Worm (Caenorhabditis elegans) whole organism, young adult: ENCODE measurements around the gene csa-1.

ENCODE experiments used
- F10E7.11 ChIP-seq: sonication (generic microtip); optimal IDR thresholded peaks from 2 replicates; lab custom pipeline; 2017; ENCODE audit warnings: mild to moderate bottlenecking, missing genetic modification characterization, moderate library complexity, missing compliant biosample characterization
- F33H1.4 ChIP-seq: fragments of 200-800 bp; sonication (Bioruptor generic); IDR thresholded peaks from 2 replicates; pipeline ENCODE4 v1.3.6; 2022; ENCODE audit warnings: missing genetic modification reagents, missing genetic modification characterization, missing compliant biosample characterization
- F52B5.7 ChIP-seq: sonication (generic microtip); optimal IDR thresholded peaks from 2 replicates; lab custom pipeline; 2016; ENCODE audit warnings: mild to moderate bottlenecking, missing genetic modification characterization, missing compliant biosample characterization
- K11D2.4 ChIP-seq: fragments of 200-800 bp; sonication (Bioruptor generic); IDR thresholded peaks from 2 replicates; pipeline ENCODE4 v1.3.6; 2022; ENCODE audit warnings: missing genetic modification reagents, missing genetic modification characterization, missing compliant biosample characterization
- Y53F4B.3 ChIP-seq: fragments of 200-800 bp; sonication (Bioruptor generic); IDR thresholded peaks from 2 replicates; pipeline ENCODE4 v1.3.6; 2022; ENCODE audit warnings: missing genetic modification reagents, missing genetic modification characterization, missing compliant biosample characterization
- akir-1 ChIP-seq: fragments of 200-800 bp; sonication (Bioruptor generic); optimal IDR thresholded peaks from 2 replicates; lab custom pipeline; 2018; ENCODE audit warnings: mild to moderate bottlenecking, missing genetic modification characterization, moderate library complexity, missing compliant biosample characterization
- atf-7 ChIP-seq: sonication (generic microtip); optimal IDR thresholded peaks from 2 replicates; lab custom pipeline; 2017; ENCODE audit warnings: mild to moderate bottlenecking, missing genetic modification characterization, missing compliant biosample characterization
- ceh-58 ChIP-seq: fragments of 200-800 bp; sonication (Bioruptor generic); IDR thresholded peaks from 2 replicates; pipeline ENCODE4 v1.3.6; 2022; ENCODE audit warnings: missing genetic modification characterization, missing compliant biosample characterization
- ceh-79 ChIP-seq: sonication (generic microtip); optimal IDR thresholded peaks from 2 replicates; lab custom pipeline; 2017; ENCODE audit warnings: mild to moderate bottlenecking, missing genetic modification characterization, missing compliant biosample characterization
- ceh-91 ChIP-seq: fragments of 200-800 bp; sonication (Bioruptor generic); IDR thresholded peaks from 2 replicates; pipeline ENCODE4 v1.3.6; 2022; ENCODE audit warnings: missing genetic modification reagents, missing genetic modification characterization, missing compliant biosample characterization
- egl-18 ChIP-seq: fragments of 200-800 bp; sonication (Bioruptor generic); IDR thresholded peaks from 2 replicates; pipeline ENCODE4 v1.3.6; 2022; ENCODE audit warnings: missing genetic modification reagents, missing genetic modification characterization, missing compliant biosample characterization
- him-1 ChIP-seq: sonication (generic microtip); optimal IDR thresholded peaks from 2 replicates; lab custom pipeline; 2016; ENCODE audit warnings: missing genotype, missing genetic modification reagents, missing genetic modification characterization, missing compliant biosample characterization
- hlh-12 ChIP-seq: sonication (generic microtip); optimal IDR thresholded peaks from 2 replicates; lab custom pipeline; 2016; ENCODE audit warnings: missing genetic modification characterization, missing compliant biosample characterization
- hmg-20 ChIP-seq: fragments of 200-800 bp; sonication (Bioruptor generic); IDR thresholded peaks from 2 replicates; pipeline ENCODE4 v1.3.6; 2022; ENCODE audit warnings: missing genetic modification reagents, missing genetic modification characterization, missing compliant biosample characterization
- hrde-1 ChIP-seq: sonication (generic microtip); optimal IDR thresholded peaks from 2 replicates; lab custom pipeline; 2016; ENCODE audit warnings: missing genetic modification characterization, mild to moderate bottlenecking, missing compliant biosample characterization, moderate library complexity, missing genotype, missing genetic modification reagents, borderline replicate concordance
- hsf-1 ChIP-seq: fragments of 200-800 bp; sonication (Bioruptor generic); IDR thresholded peaks from 2 replicates; pipeline ENCODE4 v1.3.6; 2022; ENCODE audit warnings: missing genetic modification reagents, missing genetic modification characterization, missing compliant biosample characterization
- lag-1 ChIP-seq: fragments of 200-800 bp; sonication (Bioruptor generic); IDR thresholded peaks from 2 replicates; pipeline ENCODE4 v1.3.6; 2022; ENCODE audit warnings: missing genetic modification reagents, missing genetic modification characterization, missing compliant biosample characterization
- lin-35 ChIP-seq, 3 experiments: fragments of 150-350 bp in 2 of 3; sonication (generic microtip) in 1 of 3; optimal IDR thresholded peaks; 2 replicates each; lab custom pipeline; 2014 to 2018; ENCODE audit warnings: missing biosample characterization in 3 of 3, missing genetic modification characterization in 3 of 3, missing genetic modification reagents in 3 of 3
- lin-54 ChIP-seq: fragments of 200-800 bp; sonication (Bioruptor generic); optimal IDR thresholded peaks from 2 replicates; lab custom pipeline; 2018; ENCODE audit warnings: mild to moderate bottlenecking, missing genetic modification characterization, missing compliant biosample characterization
- lir-1 ChIP-seq: fragments of 200-800 bp; sonication (Bioruptor generic); conservative IDR thresholded peaks from 2 replicates; pipeline ENCODE4 v1.3.6; 2022; ENCODE audit warnings: missing genetic modification reagents, missing genetic modification characterization, missing compliant biosample characterization
- madf-3 ChIP-seq: fragments of 200-800 bp; sonication (Bioruptor generic); IDR thresholded peaks from 2 replicates; pipeline ENCODE4 v1.3.6; 2022; ENCODE audit warnings: missing genetic modification reagents, missing genetic modification characterization, missing compliant biosample characterization
- nfya-1 ChIP-seq: sonication (generic microtip); optimal IDR thresholded peaks from 2 replicates; lab custom pipeline; 2017; ENCODE audit warnings: antibody characterized with exemption, missing compliant biosample characterization, missing genetic modification characterization, borderline replicate concordance; ENCODE audit not compliant: insufficient read depth
- nhr-179 ChIP-seq: sonication (generic microtip); optimal IDR thresholded peaks from 2 replicates; lab custom pipeline; 2016; ENCODE audit warnings: mild to moderate bottlenecking, missing genetic modification characterization, missing compliant biosample characterization
- rec-8 ChIP-seq, 2 experiments: sonication (generic microtip); optimal IDR thresholded peaks; 2 replicates each; lab custom pipeline; 2016; ENCODE audit warnings: mild to moderate bottlenecking in 2 of 2, missing genetic modification characterization in 2 of 2, missing genetic modification reagents in 2 of 2, missing genotype in 2 of 2, missing biosample characterization in 1 of 2, missing compliant biosample characterization in 1 of 2, moderate library complexity in 1 of 2
- sdz-38 ChIP-seq: sonication (generic microtip); optimal IDR thresholded peaks from 2 replicates; lab custom pipeline; 2016; ENCODE audit warnings: missing genotype, missing genetic modification characterization, missing compliant biosample characterization
- snpc-4 ChIP-seq, 5 experiments: fragments of 150-350 bp in 1 of 5; sonication (generic microtip) in 4 of 5; optimal IDR thresholded peaks; 2 replicates each; lab custom pipeline; 2014 to 2018; ENCODE audit warnings: missing genetic modification characterization in 5 of 5, missing biosample characterization in 3 of 5, antibody characterized with exemption in 2 of 5, mild to moderate bottlenecking in 2 of 5, missing compliant biosample characterization in 2 of 5, missing genotype in 2 of 5, moderate library complexity in 2 of 5, missing genetic modification reagents in 1 of 5
- somi-1 ChIP-seq: fragments of 200-800 bp; sonication (Bioruptor generic); optimal IDR thresholded peaks from 2 replicates; lab custom pipeline; 2018; ENCODE audit warnings: mild to moderate bottlenecking, missing genetic modification characterization, missing compliant biosample characterization
- tbp1 ChIP-seq: fragments of 200-800 bp; sonication (Bioruptor generic); optimal IDR thresholded peaks from 2 replicates; lab custom pipeline; 2018; ENCODE audit warnings: mild to moderate bottlenecking, missing genetic modification characterization, missing compliant biosample characterization
- tbx-9 ChIP-seq: sonication (generic microtip); optimal IDR thresholded peaks from 2 replicates; lab custom pipeline; 2016; ENCODE audit warnings: borderline replicate concordance, missing genetic modification characterization, inconsistent platforms, missing compliant biosample characterization
- tlf-1 ChIP-seq: fragments of 200-800 bp; sonication (Bioruptor generic); optimal IDR thresholded peaks from 2 replicates; lab custom pipeline; 2018; ENCODE audit warnings: mild to moderate bottlenecking, missing genetic modification characterization, missing compliant biosample characterization
- xnd-1 ChIP-seq: sonication (generic microtip); optimal IDR thresholded peaks from 2 replicates; lab custom pipeline; 2016; ENCODE audit warnings: missing genotype, missing genetic modification reagents, missing genetic modification characterization, missing compliant biosample characterization
- ztf-18 ChIP-seq: sonication (generic microtip); optimal IDR thresholded peaks from 2 replicates; lab custom pipeline; 2016; ENCODE audit warnings: missing genotype, mild to moderate bottlenecking, missing genetic modification characterization, missing compliant biosample characterization
- ztf-26 ChIP-seq: sonication (generic microtip); optimal IDR thresholded peaks from 2 replicates; lab custom pipeline; 2017; ENCODE audit warnings: missing genetic modification characterization, missing compliant biosample characterization

Gene csa-1

ce11 chrII:9345116-9345515, 25.6 kb upstream of the csa-1 start (continued):
- TF ChIP-seq ztf-18 (no peak), tbp1 (GFP tag; lab: Kevin White, UChicago) (no peak)

- no peak for TF ChIP-seq hrde-1 (tag; lab: Kevin White, UChicago)
- no peak for TF ChIP-seq egl-18 (GFP tag; lab: Robert Waterston, UW)
- no peak for TF ChIP-seq sdz-38
- TF ChIP-seq hlh-12 (tag; lab: Kevin White, UChicago) = no peak
- TF ChIP-seq ztf-26 = no peak
- no peak for TF ChIP-seq ceh-58
- no peak for TF ChIP-seq K11D2.4
- TF ChIP-seq F52B5.7 (tag; lab: Kevin White, UChicago) = no peak
- TF ChIP-seq somi-1 (GFP tag; lab: Kevin White, UChicago) = no peak
- TF ChIP-seq lag-1 (GFP tag; lab: Robert Waterston, UW) = no peak
- TF ChIP-seq atf-7 (tag; lab: Kevin White, UChicago) = no peak
- TF ChIP-seq tbp1 (GFP tag; lab: Kevin White, UChicago) = no peak
- TF ChIP-seq F10E7.11 (tag; lab: Kevin White, UChicago) = no peak
These were observed 24.4 kb upstream of the csa-1 start for ce11 chrII:9343955-9344354.

- TF ChIP-seq madf-3 = no peak
- TF ChIP-seq lir-1 (GFP tag; lab: Robert Waterston, UW) = no peak
- no peak for TF ChIP-seq F10E7.11 (tag; lab: Kevin White, UChicago)
- no peak for TF ChIP-seq lag-1 (GFP tag; lab: Robert Waterston, UW)
- TF ChIP-seq F33H1.4 (GFP tag; lab: Robert Waterston, UW) = no peak
- TF ChIP-seq rec-8 (tag; optimal IDR thresholded peaks at IDR 0.05; lab: Kevin White, UChicago) = no peak
- no peak for TF ChIP-seq tbx-9 (tag; lab: Kevin White, UChicago)
- TF ChIP-seq nhr-179 (tag; lab: Kevin White, UChicago) = no peak
- TF ChIP-seq ceh-91 (GFP tag; lab: Robert Waterston, UW) = no peak
- TF ChIP-seq ceh-79 (tag; lab: Kevin White, UChicago) = no peak
- TF ChIP-seq atf-7 (tag; lab: Kevin White, UChicago) = no peak
- no peak for TF ChIP-seq snpc-4 (GFP tag; optimal IDR thresholded peaks at IDR 0.05; lab: Kevin White, UChicago)
- no peak for TF ChIP-seq snpc-4 (tag; optimal IDR thresholded peaks at IDR 0.05; lab: Kevin White, UChicago)
- no peak for TF ChIP-seq nfya-1 (tag; lab: Kevin White, UChicago)
- TF ChIP-seq him-1 (tag; lab: Kevin White, UChicago) = no peak
- TF ChIP-seq lin-54 = no peak
- no peak for TF ChIP-seq Y53F4B.3 (GFP tag; lab: Robert Waterston, UW)
- no peak for TF ChIP-seq akir-1 (GFP tag; lab: Kevin White, UChicago)
- TF ChIP-seq xnd-1 (tag; lab: Kevin White, UChicago) = no peak
These were observed 19.3 kb upstream of the csa-1 start, which contains the start of gene ttll-12 for ce11 chrII:9338859-9339258. Gene ttll-12, plus strand, starts transcription at chrII:9338997.

- TF ChIP-seq tlf-1 (no peak), hsf-1 (GFP tag; lab: Robert Waterston, UW) (peak; percentile 73), lin-35 (GFP tag; optimal IDR thresholded peaks at IDR 0.05; lab: Kevin White, UChicago) (no peak), rec-8 (tag; optimal IDR thresholded peaks at IDR 0.05; lab: Kevin White, UChicago) (no peak), hmg-20 (GFP tag; lab: Robert Waterston, UW) (no peak)
These were observed 17.1 kb upstream of the csa-1 start for ce11 chrII:9336651-9337050.
